Fruit fly (Drosophila melanogaster): ENCODE measurements around the gene Oatp74D.

DNA sequence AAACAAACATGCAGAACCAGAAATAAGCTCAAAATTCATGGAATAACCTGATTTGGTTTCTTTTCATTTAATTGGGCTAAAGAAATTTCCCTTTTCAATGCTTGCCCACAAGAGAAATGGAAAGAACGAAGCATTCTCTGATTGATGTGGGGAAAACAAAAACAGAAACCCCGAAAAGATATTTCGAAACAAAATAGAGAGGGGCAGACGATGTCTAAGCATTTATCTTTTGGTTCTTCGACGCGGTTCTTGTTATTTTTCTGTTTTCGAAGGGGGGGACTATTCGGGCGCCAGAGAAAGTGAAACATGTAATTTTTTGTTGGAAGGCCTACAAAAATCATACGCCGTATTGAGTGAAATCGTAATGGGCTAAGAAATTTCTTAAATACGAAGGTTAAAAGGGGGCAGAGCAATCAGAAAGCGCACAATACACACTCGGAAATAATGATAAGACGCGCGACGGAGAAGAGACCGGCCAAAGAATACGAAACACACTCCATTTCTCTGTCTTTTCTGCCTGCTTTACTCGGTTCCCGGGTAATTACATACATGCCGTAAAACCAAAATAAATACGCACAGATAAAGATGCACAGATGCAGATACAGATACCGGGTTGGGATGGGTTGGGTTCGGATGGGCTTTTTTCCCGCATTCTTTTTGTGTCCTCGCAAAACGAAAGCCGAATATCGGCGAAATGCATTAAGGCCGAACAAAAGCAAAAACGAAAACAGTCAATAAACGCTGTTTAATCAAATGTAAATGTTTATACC, 1.9 kb downstream of the Oatp74D start:
- TF ChIP-seq CTCF (optimal IDR thresholded peaks at IDR 0.05) (no peak), CG8478 (optimal IDR thresholded peaks at IDR 0.05) (no peak)
